1 fruit fly cellular context compared by ENCODE assay signal in the genomic region with DNA sequence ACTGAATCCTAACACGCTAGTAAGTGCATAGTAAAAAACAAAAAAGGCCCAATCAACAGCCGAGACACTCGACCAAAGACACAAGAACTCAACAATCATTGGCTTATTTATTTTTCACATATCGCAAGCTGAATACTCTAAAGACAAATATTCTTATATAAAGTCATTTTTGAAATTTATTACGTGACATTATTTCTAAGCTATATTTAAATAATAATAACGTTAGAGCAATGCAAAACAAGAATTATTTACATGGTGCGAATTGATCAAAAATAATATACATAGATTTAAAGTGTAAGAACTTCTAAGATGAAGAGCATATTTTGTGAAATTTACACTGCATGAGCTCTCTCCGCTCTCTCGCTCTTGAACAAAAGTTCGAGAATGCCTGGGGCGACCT.
A peak's percentile ranks its signal among the peaks of the same experiment; 100 is the strongest.
TF ChIP-seq lines count a peak whose summit lies in the region.

No protein-coding gene starts in this region.

TF ChIP-seq in whole organism, embryonic, 481 proteins besides CTCF, POLR2A, EP300 and RAD21 (continued from another document):
- TF ChIP-seq CG1233 (GFP tag; optimal IDR thresholded peaks at IDR 0.05; lab: Kevin White, UChicago): peak; percentile 26
- TF ChIP-seq CG13424 (tag; optimal IDR thresholded peaks at IDR 0.05; lab: Kevin White, UChicago): peak; percentile 24
- TF ChIP-seq ham (GFP tag; IDR thresholded peaks at IDR 0.05; lab: Robert Waterston, UW): no peak
- peak; percentile 89 for TF ChIP-seq Xrp1 (GFP tag; IDR thresholded peaks at IDR 0.05; lab: Robert Waterston, UW)
- TF ChIP-seq Oli (tag; optimal IDR thresholded peaks at IDR 0.05; lab: Kevin White, UChicago): peak; percentile 29
- TF ChIP-seq CHES-1-like (GFP tag; optimal IDR thresholded peaks at IDR 0.05; lab: Kevin White, UChicago): no peak
- TF ChIP-seq CG15601 (tag; optimal IDR thresholded peaks at IDR 0.05; lab: Kevin White, UChicago): peak; percentile 24
- no peak for TF ChIP-seq gsb (GFP tag; IDR thresholded peaks at IDR 0.05; lab: Robert Waterston, UW)
- peak; percentile 62; the same call in 1 of the 2 replicates for TF ChIP-seq Awh (GFP tag; IDR thresholded peaks at IDR 0.05; lab: Robert Waterston, UW)
- no peak for TF ChIP-seq schlank (tag; optimal IDR thresholded peaks at IDR 0.05; lab: Kevin White, UChicago)
- peak; percentile 67 for TF ChIP-seq gem (tag; optimal IDR thresholded peaks at IDR 0.05; lab: Kevin White, UChicago)
- TF ChIP-seq CG11695 (GFP tag; IDR thresholded peaks at IDR 0.05; lab: Robert Waterston, UW): 0 out of 3 replicates have a peak, but pooled peaks have one; percentile 28
- peak; percentile 5; the same call in 1 of the 2 replicates for TF ChIP-seq Ada2b (GFP tag; IDR thresholded peaks at IDR 0.05; lab: Robert Waterston, UW)
- no peak for TF ChIP-seq CG15479 (GFP tag; optimal IDR thresholded peaks at IDR 0.05; lab: Kevin White, UChicago)
- peak; percentile 74 for TF ChIP-seq row (GFP tag; IDR thresholded peaks at IDR 0.05; lab: Robert Waterston, UW)
- peak; percentile 80 for TF ChIP-seq CG15696 (tag; optimal IDR thresholded peaks at IDR 0.05; lab: Kevin White, UChicago)
- peak; percentile 70 for TF ChIP-seq Drgx (GFP tag; IDR thresholded peaks at IDR 0.05; lab: Robert Waterston, UW)
- TF ChIP-seq Spps (tag; optimal IDR thresholded peaks at IDR 0.05; lab: Kevin White, UChicago): peak; percentile 65
- TF ChIP-seq ranshi (GFP tag; IDR thresholded peaks at IDR 0.05; lab: Robert Waterston, UW): peak; percentile 60; the same call in 1 of the 2 replicates
- peak; percentile 65 for TF ChIP-seq croc (GFP tag; conservative IDR thresholded peaks at IDR 0.05; lab: Robert Waterston, UW)
- TF ChIP-seq lab (GFP tag; optimal IDR thresholded peaks at IDR 0.05; lab: Kevin White, UChicago): peak; percentile 11
- TF ChIP-seq CG16813 (GFP tag; IDR thresholded peaks at IDR 0.05; lab: Robert Waterston, UW; ENCODE audit: partially characterized antibody): no peak
- TF ChIP-seq CG4424 (GFP tag; optimal IDR thresholded peaks at IDR 0.05; lab: Kevin White, UChicago): peak; percentile 40
- peak in 1 of 2 experiments; percentile 73 for TF ChIP-seq bsh (GFP tag; optimal IDR thresholded peaks at IDR 0.05; lab: Kevin White, UChicago)
- TF ChIP-seq Sox102F (GFP tag; optimal IDR thresholded peaks at IDR 0.05; lab: Kevin White, UChicago): peak; percentile 61
- TF ChIP-seq cad (GFP tag; optimal IDR thresholded peaks at IDR 0.05; lab: Kevin White, UChicago): no peak
- TF ChIP-seq E2f1 (GFP tag; IDR thresholded peaks at IDR 0.05; lab: Robert Waterston, UW): 0 out of 2 replicates have a peak, but pooled peaks have one; percentile 21
- peak; percentile 16; the same call in 1 of the 2 replicates for TF ChIP-seq CG32772 (GFP tag; IDR thresholded peaks at IDR 0.05; lab: Robert Waterston, UW)
- no peak for TF ChIP-seq CG5245 (GFP tag; optimal IDR thresholded peaks at IDR 0.05; lab: Kevin White, UChicago)
- peak; percentile 75 for TF ChIP-seq fd96Cb (tag; optimal IDR thresholded peaks at IDR 0.05; lab: Kevin White, UChicago)
- TF ChIP-seq ase (GFP tag; IDR thresholded peaks at IDR 0.05; lab: Robert Waterston, UW): 0 out of 3 replicates have a peak, but pooled peaks have one; percentile 7
- no peak for TF ChIP-seq Dip2 (GFP tag; IDR thresholded peaks at IDR 0.05; lab: Robert Waterston, UW)
- TF ChIP-seq PHDP (tag; optimal IDR thresholded peaks at IDR 0.05; lab: Kevin White, UChicago): peak; percentile 35
- peak; percentile 72 for TF ChIP-seq CG11504 (tag; optimal IDR thresholded peaks at IDR 0.05; lab: Kevin White, UChicago)
- TF ChIP-seq Six4 (GFP tag; optimal IDR thresholded peaks at IDR 0.05; lab: Kevin White, UChicago): peak; percentile 7
- TF ChIP-seq CG6254 (GFP tag; optimal IDR thresholded peaks at IDR 0.05; lab: Kevin White, UChicago): peak; percentile 23
- peak; percentile 73 for TF ChIP-seq phol (tag; optimal IDR thresholded peaks at IDR 0.05; lab: Kevin White, UChicago)
- no peak for TF ChIP-seq sc (optimal IDR thresholded peaks at IDR 0.05; lab: Kevin White, UChicago)
- no peak for TF ChIP-seq sc (GFP tag; optimal IDR thresholded peaks at IDR 0.05; lab: Kevin White, UChicago)
- peak; percentile 32 for TF ChIP-seq CG8388 (GFP tag; optimal IDR thresholded peaks at IDR 0.05; lab: Kevin White, UChicago)
- TF ChIP-seq sens (GFP tag; lab: Kevin White, UChicago): peak; percentile 50
- peak; percentile 34; the same call in 1 of the 2 replicates for TF ChIP-seq danr (GFP tag; IDR thresholded peaks at IDR 0.05; lab: Robert Waterston, UW)
- peak; percentile 42 for TF ChIP-seq grau (tag; optimal IDR thresholded peaks at IDR 0.05; lab: Kevin White, UChicago)
- peak; percentile 65 for TF ChIP-seq CG6689 (GFP tag; IDR thresholded peaks at IDR 0.05; lab: Robert Waterston, UW)
- peak in 1 of 3 experiments; percentile 46 for TF ChIP-seq lola (GFP tag; optimal IDR thresholded peaks at IDR 0.05; lab: Kevin White, UChicago)
- no peak for TF ChIP-seq CG17802 (tag; optimal IDR thresholded peaks at IDR 0.05; lab: Kevin White, UChicago)
- TF ChIP-seq CG14860 (GFP tag; IDR thresholded peaks at IDR 0.05; lab: Robert Waterston, UW; ENCODE audit: partially characterized antibody): no peak
- TF ChIP-seq CG18262 (tag; optimal IDR thresholded peaks at IDR 0.05; lab: Kevin White, UChicago): peak; percentile 85
- 0 out of 3 replicates have a peak, but pooled peaks have one; percentile 14 for TF ChIP-seq dysf (GFP tag; IDR thresholded peaks at IDR 0.05; lab: Robert Waterston, UW)
- no peak for TF ChIP-seq D (optimal IDR thresholded peaks at IDR 0.05; lab: Kevin White, UChicago)
- TF ChIP-seq D (GFP tag; optimal IDR thresholded peaks at IDR 0.05; lab: Kevin White, UChicago): peak; percentile 49
- peak; percentile 25; the same call in 1 of the 2 replicates for TF ChIP-seq Rx (GFP tag; IDR thresholded peaks at IDR 0.05; lab: Robert Waterston, UW)
- no peak for TF ChIP-seq CG18011 (GFP tag; optimal IDR thresholded peaks at IDR 0.05; lab: Kevin White, UChicago)
- TF ChIP-seq dmrt99B (tag; optimal IDR thresholded peaks at IDR 0.05; lab: Kevin White, UChicago): peak; percentile 60
- peak; percentile 78 for TF ChIP-seq CG14710 (tag; optimal IDR thresholded peaks at IDR 0.05; lab: Kevin White, UChicago)
- peak; percentile 57 for TF ChIP-seq trem (tag; optimal IDR thresholded peaks at IDR 0.05; lab: Kevin White, UChicago)
- TF ChIP-seq Usf (GFP tag; optimal IDR thresholded peaks at IDR 0.05; lab: Kevin White, UChicago): no peak
- peak; percentile 43 for TF ChIP-seq gsb-n (tag; optimal IDR thresholded peaks at IDR 0.05; lab: Kevin White, UChicago)
- peak; percentile 78 for TF ChIP-seq ara (GFP tag; IDR thresholded peaks at IDR 0.05; lab: Robert Waterston, UW)
- peak; percentile 14; the same call in 1 of the 2 replicates for TF ChIP-seq dan (GFP tag; IDR thresholded peaks at IDR 0.05; lab: Robert Waterston, UW)
- TF ChIP-seq Sox100B (GFP tag; optimal IDR thresholded peaks at IDR 0.05; lab: Kevin White, UChicago): peak; percentile 55
- TF ChIP-seq prd (optimal IDR thresholded peaks at IDR 0.05; lab: Kevin White, UChicago): no peak
- peak; percentile 82 for TF ChIP-seq prd (GFP tag; IDR thresholded peaks at IDR 0.05; lab: Robert Waterston, UW)
- peak; percentile 37 for TF ChIP-seq CoRest (tag; optimal IDR thresholded peaks at IDR 0.05; lab: Kevin White, UChicago)
- peak; percentile 94 for TF ChIP-seq D19A (tag; optimal IDR thresholded peaks at IDR 0.05; lab: Kevin White, UChicago)
- TF ChIP-seq tna (GFP tag; IDR thresholded peaks at IDR 0.05; lab: Robert Waterston, UW; ENCODE audit: partially characterized antibody): no peak
- peak; percentile 65 for TF ChIP-seq tap (tag; optimal IDR thresholded peaks at IDR 0.05; lab: Kevin White, UChicago)
- TF ChIP-seq CG11560 (tag; IDR thresholded peaks at IDR 0.05; lab: Robert Waterston, UW): no peak
- TF ChIP-seq dmrt11E (tag; optimal IDR thresholded peaks at IDR 0.05; lab: Kevin White, UChicago): peak; percentile 62
- peak; percentile 64 for TF ChIP-seq CG31441 (GFP tag; IDR thresholded peaks at IDR 0.05; lab: Robert Waterston, UW)
- TF ChIP-seq unpg (GFP tag; optimal IDR thresholded peaks at IDR 0.05; lab: Kevin White, UChicago): peak; percentile 45
- TF ChIP-seq MESR4 (GFP tag; optimal IDR thresholded peaks at IDR 0.05; lab: Kevin White, UChicago): no peak
- no peak for TF ChIP-seq Hr78 (GFP tag; optimal IDR thresholded peaks at IDR 0.05; lab: Kevin White, UChicago)
- peak; percentile 21 to 26 for TF ChIP-seq Trl (optimal IDR thresholded peaks at IDR 0.05; lab: Kevin White, UChicago)
- no peak for TF ChIP-seq Trl (GFP tag; optimal IDR thresholded peaks at IDR 0.05; lab: Kevin White, UChicago)
